Fruit fly (Drosophila melanogaster) whole organism, embryonic: ENCODE results near the gene CG31957.
A peak's percentile ranks its signal among the peaks of the same experiment; 100 is the strongest.

Source experiments
- CG10267 ChIP-seq: fragments of 200-800 bp; sonication (Bioruptor generic); optimal IDR thresholded peaks from 2 replicates; lab custom pipeline; 2018; ENCODE audit warnings: missing biosample characterization, mild to moderate bottlenecking, missing genetic modification characterization, moderate library complexity
- CG13424 ChIP-seq: fragments of 200-800 bp; sonication (Bioruptor generic); optimal IDR thresholded peaks from 2 replicates; lab custom pipeline; 2019; ENCODE audit warnings: missing biosample characterization, mild to moderate bottlenecking, missing genetic modification characterization, moderate library complexity
- CG14014 ChIP-seq: fragments of 200-800 bp; sonication (Bioruptor generic); IDR thresholded peaks from 2 replicates; pipeline ENCODE4 v1.3.6; 2022; ENCODE audit warnings: missing biosample characterization, missing genetic modification characterization
- CG14441 ChIP-seq: fragments of 200-800 bp; sonication (Bioruptor generic); IDR thresholded peaks from 2 replicates; pipeline ENCODE4 v1.3.6; 2022; ENCODE audit warnings: missing biosample characterization, missing genetic modification characterization
- CG17568 ChIP-seq: fragments of 200-800 bp; sonication (Bioruptor generic); optimal IDR thresholded peaks from 2 replicates; lab custom pipeline; 2018; ENCODE audit warnings: missing biosample characterization, mild to moderate bottlenecking, missing genetic modification characterization, moderate library complexity
- CG2712 ChIP-seq: fragments of 200-800 bp; optimal IDR thresholded peaks from 3 replicates; lab custom pipeline; 2019; ENCODE audit warnings: missing biosample characterization, mild to moderate bottlenecking, missing genetic modification characterization, moderate library complexity
- CG31441 ChIP-seq: fragments of 200-800 bp; sonication (Bioruptor generic); IDR thresholded peaks from 2 replicates; pipeline ENCODE4 v1.3.6; 2022; ENCODE audit warnings: missing biosample characterization, missing genetic modification characterization
- CG3407 ChIP-seq: fragments of 200-800 bp; sonication (Bioruptor generic); optimal IDR thresholded peaks from 2 replicates; lab custom pipeline; 2018; ENCODE audit warnings: missing biosample characterization, mild to moderate bottlenecking, missing genetic modification characterization
- CG6175 ChIP-seq: fragments of 200-800 bp; sonication (Bioruptor generic); IDR thresholded peaks from 3 replicates; pipeline ENCODE4 v1.3.6; 2022; ENCODE audit warnings: missing biosample characterization, missing genetic modification characterization
- CG6254 ChIP-seq: fragments of 200-800 bp; sonication (Bioruptor generic); optimal IDR thresholded peaks from 3 replicates; lab custom pipeline; 2017; ENCODE audit warnings: mild to moderate bottlenecking, missing biosample characterization, missing genetic modification reagents, missing genetic modification characterization
- CG6813 ChIP-seq: fragments of 200-800 bp; sonication (Bioruptor generic); optimal IDR thresholded peaks from 2 replicates; lab custom pipeline; 2017; ENCODE audit warnings: missing biosample characterization, missing genetic modification characterization, mild to moderate bottlenecking, moderate library complexity, missing genetic modification reagents
- CG7839 ChIP-seq: fragments of 200-800 bp; sonication (Bioruptor generic); optimal IDR thresholded peaks from 3 replicates; lab custom pipeline; 2018; ENCODE audit warnings: missing biosample characterization, mild to moderate bottlenecking, missing genetic modification characterization, moderate library complexity
- CG7928 ChIP-seq: fragments of 200-800 bp; sonication (Bioruptor generic); optimal IDR thresholded peaks from 2 replicates; lab custom pipeline; 2017; ENCODE audit warnings: missing biosample characterization, mild to moderate bottlenecking, missing genetic modification characterization
- D19A ChIP-seq: fragments of 200-800 bp; optimal IDR thresholded peaks from 3 replicates; lab custom pipeline; 2019; ENCODE audit warnings: missing biosample characterization, mild to moderate bottlenecking, missing genetic modification characterization, moderate library complexity
- Dll ChIP-seq: fragments of 200-800 bp; sonication (Bioruptor generic); IDR thresholded peaks from 4 replicates; pipeline ENCODE4 v1.3.6; 2022; ENCODE audit warnings: missing biosample characterization, missing genetic modification characterization; ENCODE audit not compliant: partially characterized antibody
- E2f1 ChIP-seq: fragments of 200-800 bp; sonication (Bioruptor generic); IDR thresholded peaks from 2 replicates; pipeline ENCODE4 v1.3.6; 2022; ENCODE audit warnings: missing biosample characterization, missing genetic modification characterization
- H2.0 ChIP-seq: fragments of 200-800 bp; sonication (Bioruptor generic); IDR thresholded peaks from 2 replicates; pipeline ENCODE4 v1.3.6; 2022; ENCODE audit warnings: missing biosample characterization, missing genetic modification characterization
- Hand ChIP-seq: fragments of 200-800 bp; sonication (Bioruptor generic); optimal IDR thresholded peaks from 2 replicates; lab custom pipeline; 2017; ENCODE audit warnings: mild to moderate bottlenecking, missing biosample characterization, missing genetic modification reagents, missing genetic modification characterization
- Jarid2 ChIP-seq: fragments of 200-800 bp; sonication (Bioruptor generic); optimal IDR thresholded peaks from 3 replicates; lab custom pipeline; 2017; ENCODE audit warnings: mild to moderate bottlenecking, missing biosample characterization, missing genetic modification reagents, missing genetic modification characterization
- MTF-1 ChIP-seq: fragments of 200-800 bp; sonication (Bioruptor generic); optimal IDR thresholded peaks from 2 replicates; lab custom pipeline; 2018; ENCODE audit warnings: missing biosample characterization, mild to moderate bottlenecking, missing genetic modification characterization, borderline replicate concordance
- Med ChIP-seq: fragments of 200-800 bp; sonication (Bioruptor generic); peaks from one replicate; lab custom pipeline; 2016; ENCODE audit warnings: missing biosample characterization, missing genetic modification characterization, mild to moderate bottlenecking, inconsistent platforms, moderate library complexity
- Nf-YA ChIP-seq: fragments of 200-800 bp; sonication (Bioruptor generic); IDR thresholded peaks from 2 replicates; pipeline ENCODE4 v1.3.6; 2022; ENCODE audit warnings: missing biosample characterization, missing genetic modification characterization
- Nf-YB ChIP-seq: fragments of 200-800 bp; sonication (Bioruptor generic); optimal IDR thresholded peaks from 3 replicates; lab custom pipeline; 2019; ENCODE audit warnings: missing biosample characterization, mild to moderate bottlenecking, missing genetic modification characterization, moderate library complexity
- Nf-YC ChIP-seq: fragments of 200-800 bp; optimal IDR thresholded peaks from 3 replicates; lab custom pipeline; 2019; ENCODE audit warnings: missing biosample characterization, mild to moderate bottlenecking, missing genetic modification characterization, moderate library complexity
- Six4 ChIP-seq: fragments of 200-800 bp; sonication (Bioruptor generic); optimal IDR thresholded peaks from 2 replicates; lab custom pipeline; 2016; ENCODE audit warnings: missing biosample characterization, missing genetic modification characterization
- Xbp1 ChIP-seq: fragments of 200-800 bp; sonication (Bioruptor generic); optimal IDR thresholded peaks from 3 replicates; lab custom pipeline; 2016; ENCODE audit warnings: missing biosample characterization, mild to moderate bottlenecking, missing genetic modification characterization
- Xrp1 ChIP-seq: fragments of 200-800 bp; sonication (Bioruptor generic); IDR thresholded peaks from 2 replicates; pipeline ENCODE4 v1.3.6; 2022; ENCODE audit warnings: missing biosample characterization, missing genetic modification characterization
- abd-A ChIP-seq: fragments of 200-800 bp; sonication (Bioruptor generic); optimal IDR thresholded peaks from 3 replicates; lab custom pipeline; 2019; ENCODE audit warnings: missing biosample characterization, mild to moderate bottlenecking, missing genetic modification characterization, moderate library complexity
- ash1 ChIP-seq: fragments of 200-800 bp; sonication (Bioruptor generic); optimal IDR thresholded peaks from 2 replicates; lab custom pipeline; 2018; ENCODE audit warnings: missing biosample characterization, mild to moderate bottlenecking, missing genetic modification characterization
- ato ChIP-seq: fragments of 200-800 bp; sonication (Bioruptor generic); IDR thresholded peaks from 2 replicates; pipeline ENCODE4 v1.3.6; 2022; ENCODE audit warnings: missing biosample characterization, missing genetic modification characterization; ENCODE audit not compliant: partially characterized antibody
- az2 ChIP-seq: fragments of 200-800 bp; sonication (Bioruptor generic); optimal IDR thresholded peaks from 3 replicates; lab custom pipeline; 2016; ENCODE audit warnings: missing biosample characterization, missing genetic modification characterization
- bowl ChIP-seq: fragments of 200-800 bp; sonication (Bioruptor generic); IDR thresholded peaks from 2 replicates; pipeline ENCODE4 v1.3.6; 2022; ENCODE audit warnings: missing biosample characterization, missing genetic modification characterization
- bsh ChIP-seq, 2 experiments: fragments of 200-800 bp; sonication (Bioruptor generic); optimal IDR thresholded peaks; 2 replicates each; lab custom pipeline; 2017 to 2018; ENCODE audit warnings: mild to moderate bottlenecking in 2 of 2, missing biosample characterization in 2 of 2, missing genetic modification characterization in 2 of 2, moderate library complexity in 1 of 2
- da ChIP-seq: fragments of 200-800 bp; sonication (Bioruptor generic); optimal IDR thresholded peaks from 2 replicates; lab custom pipeline; 2016; ENCODE audit warnings: missing biosample characterization, missing genetic modification characterization
- emc ChIP-seq: fragments of 200-800 bp; sonication (Bioruptor generic); optimal IDR thresholded peaks from 2 replicates; lab custom pipeline; 2016; ENCODE audit warnings: missing biosample characterization, missing genetic modification characterization
- eyg ChIP-seq: fragments of 200-800 bp; sonication (Bioruptor generic); optimal IDR thresholded peaks from 3 replicates; lab custom pipeline; 2016; ENCODE audit warnings: missing biosample characterization, missing genetic modification characterization
- fd64A ChIP-seq: fragments of 200-800 bp; sonication (Bioruptor generic); optimal IDR thresholded peaks from 3 replicates; lab custom pipeline; 2018; ENCODE audit warnings: missing biosample characterization, mild to moderate bottlenecking, missing genetic modification characterization
- gcm ChIP-seq: fragments of 200-800 bp; sonication (Bioruptor generic); optimal IDR thresholded peaks from 2 replicates; lab custom pipeline; 2019; ENCODE audit warnings: missing biosample characterization, mild to moderate bottlenecking, missing genetic modification characterization, moderate library complexity
- lov ChIP-seq, 2 experiments: fragments of 200-800 bp in 1 of 2; fragments of >200 bp in 1 of 2; sonication (Bioruptor generic) in 1 of 2; IDR thresholded peaks in 1 of 2; optimal IDR thresholded peaks in 1 of 2; 2 replicates in 1 of 2; 3 replicates in 1 of 2; pipeline versions ENCODE4 v1.3.6 to Lab custom; 2017 to 2022; ENCODE audit warnings: missing biosample characterization in 1 of 2, missing genetic modification characterization in 1 of 2
- nmo ChIP-seq: fragments of 200-800 bp; sonication (Bioruptor generic); optimal IDR thresholded peaks from 2 replicates; lab custom pipeline; 2018; ENCODE audit warnings: missing biosample characterization, mild to moderate bottlenecking, missing genetic modification characterization, moderate library complexity
- scrt ChIP-seq: fragments of 200-800 bp; sonication (Bioruptor generic); optimal IDR thresholded peaks from 2 replicates; lab custom pipeline; 2018; ENCODE audit warnings: missing biosample characterization, mild to moderate bottlenecking, missing genetic modification characterization, moderate library complexity
- sens ChIP-seq: fragments of 200-800 bp; sonication (Bioruptor generic); peaks from one replicate; lab custom pipeline; 2016; ENCODE audit warnings: missing biosample characterization, missing genetic modification characterization
- sens-2 ChIP-seq: fragments of 200-800 bp; sonication (Bioruptor generic); IDR thresholded peaks from 2 replicates; pipeline ENCODE4 v1.3.6; 2022; ENCODE audit warnings: missing biosample characterization, missing genetic modification characterization
- sqz ChIP-seq: fragments of 200-800 bp; sonication (Bioruptor generic); optimal IDR thresholded peaks from 3 replicates; lab custom pipeline; 2018; ENCODE audit warnings: missing biosample characterization, mild to moderate bottlenecking, missing genetic modification characterization
- sr ChIP-seq: fragments of 200-800 bp; sonication (Bioruptor generic); IDR thresholded peaks from 3 replicates; pipeline ENCODE4 v1.3.6; 2022; ENCODE audit warnings: missing biosample characterization, missing genetic modification characterization
- tin ChIP-seq: fragments of 200-800 bp; sonication (Bioruptor generic); optimal IDR thresholded peaks from 3 replicates; lab custom pipeline; 2016; ENCODE audit warnings: missing biosample characterization, missing genetic modification characterization
- tio ChIP-seq: fragments of 200-800 bp; sonication (Bioruptor generic); optimal IDR thresholded peaks from 2 replicates; lab custom pipeline; 2017; ENCODE audit warnings: missing biosample characterization, missing genetic modification characterization, inconsistent platforms
- zf30C ChIP-seq: fragments of 200-800 bp; sonication (Bioruptor generic); optimal IDR thresholded peaks from 3 replicates; lab custom pipeline; 2018; ENCODE audit warnings: missing biosample characterization, mild to moderate bottlenecking, missing genetic modification characterization

Gene CG31957

DNA sequence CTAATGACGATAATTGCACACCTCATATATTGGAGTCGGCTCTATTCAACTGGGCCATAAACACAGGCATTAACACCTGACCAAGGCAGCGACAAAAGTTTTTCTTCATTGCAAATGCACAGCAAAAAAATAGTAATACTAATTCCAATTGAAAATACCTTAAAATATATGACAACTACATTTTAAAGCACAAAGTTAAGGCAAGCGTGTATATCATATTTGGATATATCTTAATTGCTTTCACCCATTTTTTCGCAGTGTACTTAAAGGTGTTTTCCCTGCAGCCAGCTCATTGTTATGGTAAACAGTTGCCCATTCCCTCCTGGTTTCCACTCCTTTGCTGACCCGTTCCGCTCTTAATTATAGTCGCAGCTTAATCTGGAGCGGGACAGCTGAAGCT lies 31.3 kb downstream of the CG31957 start (continued):
- TF ChIP-seq CG14014 (no peak), emc (GFP tag; lab: Kevin White, UChicago) (no peak), CG13424 (tag; lab: Kevin White, UChicago) (peak; percentile 38), nmo (GFP tag; lab: Kevin White, UChicago) (peak; percentile 49), Xbp1 (GFP tag; lab: Kevin White, UChicago) (peak; percentile 20), CG10267 (tag; lab: Kevin White, UChicago) (peak; percentile 32), tin (GFP tag; lab: Kevin White, UChicago) (peak; percentile 19), az2 (GFP tag; lab: Kevin White, UChicago) (peak; percentile 12), CG14441 (no peak), CG3407 (GFP tag; lab: Kevin White, UChicago) (peak; percentile 24), CG6813 (GFP tag; lab: Kevin White, UChicago) (peak; percentile 20), CG31441 (GFP tag; lab: Robert Waterston, UW) (peak; percentile 56; the same call in 1 of the 2 replicates), CG7839 (tag; lab: Kevin White, UChicago) (peak; percentile 42), eyg (GFP tag; lab: Kevin White, UChicago) (no peak), bsh (GFP tag; optimal IDR thresholded peaks at IDR 0.05; lab: Kevin White, UChicago) (peak in 1 of 2 experiments; percentile 64), CG6254 (GFP tag; lab: Kevin White, UChicago) (peak; percentile 49), H2.0 (GFP tag; lab: Robert Waterston, UW) (no peak), scrt (GFP tag; lab: Kevin White, UChicago) (no peak), Xrp1 (GFP tag; lab: Robert Waterston, UW) (peak; percentile 75), CG6175 (GFP tag; lab: Robert Waterston, UW) (no peak), D19A (tag; lab: Kevin White, UChicago) (peak; percentile 22)

DNA sequence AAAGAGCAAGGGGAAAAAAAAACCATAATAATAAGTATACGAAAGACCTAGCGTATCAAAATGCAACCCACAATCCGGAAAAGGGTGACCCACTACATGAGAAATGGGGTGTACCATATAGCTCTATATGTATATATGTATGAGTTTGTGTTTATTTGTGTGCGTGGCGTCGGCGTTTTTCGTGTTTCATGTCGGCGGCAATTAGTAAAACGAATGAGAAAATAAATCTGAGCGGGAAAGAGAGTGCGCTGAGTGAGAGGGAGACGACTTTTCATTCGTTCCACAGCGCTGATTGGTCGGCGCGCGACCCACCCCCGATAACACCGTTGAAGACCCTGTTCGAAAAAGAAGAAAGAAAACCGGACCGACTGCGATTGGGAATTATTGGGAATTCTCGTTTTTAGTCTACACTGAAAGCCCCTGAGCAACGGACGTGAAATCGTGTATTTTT lies 35.8 kb downstream of the CG31957 start, which contains the start of gene slp2:
TSS of gene slp2 (plus strand) at position 401 of the 451 bp plus-strand sequence.
- TF ChIP-seq bsh (GFP tag; optimal IDR thresholded peaks at IDR 0.05; lab: Kevin White, UChicago) (no peak), CG7928 (GFP tag; lab: Kevin White, UChicago) (no peak), Med (GFP tag; lab: Kevin White, UChicago) (peak; percentile 40), Hand (GFP tag; lab: Kevin White, UChicago) (no peak), CG6254 (GFP tag; lab: Kevin White, UChicago) (peak; percentile 65), gcm (GFP tag; lab: Kevin White, UChicago) (peak; percentile 18), zf30C (GFP tag; lab: Kevin White, UChicago) (peak; percentile 72), tio (no peak), Nf-YA (GFP tag; lab: Robert Waterston, UW) (peak; percentile 85), Dll (0 out of 4 replicates have a peak, but pooled peaks have one; percentile 16), sens-2 (0 out of 2 replicates have a peak, but pooled peaks have one; percentile 14), lov (optimal IDR thresholded peaks at IDR 0.05; lab: Kevin White, UChicago) (no peak), lov (GFP tag; IDR thresholded peaks at IDR 0.05; lab: Robert Waterston, UW) (peak; percentile 19; the same call in 1 of the 3 replicates), Nf-YC (peak; percentile 98), CG31441 (GFP tag; lab: Robert Waterston, UW) (no peak), bowl (no peak), Nf-YB (GFP tag; lab: Kevin White, UChicago) (peak; percentile 99), sr (GFP tag; lab: Robert Waterston, UW) (0 out of 3 replicates have a peak, but pooled peaks have one; percentile 33), fd64A (no peak), Six4 (GFP tag; lab: Kevin White, UChicago) (no peak), sens (GFP tag; lab: Kevin White, UChicago) (peak; percentile 78), MTF-1 (GFP tag; lab: Kevin White, UChicago) (no peak), E2f1 (GFP tag; lab: Robert Waterston, UW) (no peak), CG2712 (tag; lab: Kevin White, UChicago) (no peak), ato (GFP tag; lab: Robert Waterston, UW) (no peak), abd-A (tag; lab: Kevin White, UChicago) (peak; percentile 87), ash1 (GFP tag; lab: Kevin White, UChicago) (peak; percentile 45), CG17568 (GFP tag; lab: Kevin White, UChicago) (peak; percentile 38), da (GFP tag; lab: Kevin White, UChicago) (no peak), sqz (GFP tag; lab: Kevin White, UChicago) (peak; percentile 48), Jarid2 (GFP tag; lab: Kevin White, UChicago) (peak; percentile 72)
